Worm (Caenorhabditis elegans): ENCODE measurements around the gene F37C12.18.

The F37C12.18 gene

DNA sequence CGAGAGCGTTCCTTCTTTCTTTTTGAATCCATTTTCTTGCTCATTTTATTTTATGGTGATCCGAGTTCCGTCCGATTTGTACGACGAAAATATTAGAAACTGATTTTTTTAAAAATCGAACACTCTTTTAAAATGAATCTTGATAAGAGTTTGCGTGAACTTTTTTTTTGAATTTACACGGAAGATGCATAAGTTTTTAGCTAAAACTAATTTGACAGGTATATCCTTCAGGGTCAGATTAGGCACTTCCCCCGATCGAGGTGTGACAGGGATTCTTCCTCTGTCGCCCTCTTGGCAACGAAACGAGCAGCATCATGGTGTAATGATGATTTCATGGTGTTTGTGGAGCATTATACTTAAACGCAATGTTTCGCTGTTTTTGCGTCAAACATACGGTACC, at the start of gene F37C12.18:
F37C12.18 (minus strand) TSS at position 101 of the 400 bp plus-strand sequence.
- TF ChIP-seq lin-39 (tag; optimal IDR thresholded peaks at IDR 0.05) (no peak), Y55F3AM.14 (GFP tag; optimal IDR thresholded peaks at IDR 0.05) (no peak), skn-1 (tag; optimal IDR thresholded peaks at IDR 0.05) (no peak), elt-3 (tag; optimal IDR thresholded peaks at IDR 0.05) (no peak), nhr-77 (tag; optimal IDR thresholded peaks at IDR 0.05) (no peak), nhr-23 (tag; optimal IDR thresholded peaks at IDR 0.05) (no peak), nhr-11 (tag; optimal IDR thresholded peaks at IDR 0.05) (no peak), blmp-1 (tag; optimal IDR thresholded peaks at IDR 0.05; ENCODE audit: insufficient read depth) (no peak), nhr-6 (tag; optimal IDR thresholded peaks at IDR 0.05) (no peak), aly-2 (tag; optimal IDR thresholded peaks at IDR 0.05) (no peak), nhr-129 (tag; optimal IDR thresholded peaks at IDR 0.05) (no peak)

DNA sequence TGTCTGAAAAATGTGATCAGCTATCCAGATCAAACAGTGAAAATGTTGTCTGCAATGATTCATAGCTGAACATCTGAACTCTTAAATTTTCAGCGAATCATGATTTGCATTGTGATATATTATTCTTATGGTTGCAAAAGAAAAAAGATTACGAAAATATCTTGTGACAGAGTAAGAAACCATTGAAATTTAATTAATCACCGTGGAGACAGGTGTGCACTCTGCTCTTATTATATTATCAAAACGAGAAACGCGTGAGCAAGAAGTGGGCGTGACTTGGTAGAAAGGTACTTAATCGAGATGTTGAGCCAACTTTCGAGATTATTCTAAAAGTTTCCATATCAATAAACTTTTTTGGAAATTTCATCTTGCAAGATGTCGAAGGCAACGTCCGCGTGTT, 47.8 kb upstream of the F37C12.18 start, which contains the start of gene osm-10:
osm-10 (plus strand) TSS at position 293 of the 400 bp plus-strand sequence.
- no peak for TF ChIP-seq Y55F3AM.14 (GFP tag; optimal IDR thresholded peaks at IDR 0.05)
- no peak for TF ChIP-seq snpc-4 (tag; optimal IDR thresholded peaks at IDR 0.05)
- TF ChIP-seq mbf-1 (tag; optimal IDR thresholded peaks at IDR 0.05): no peak
- TF ChIP-seq nhr-6 (tag; optimal IDR thresholded peaks at IDR 0.05): no peak
- no peak for TF ChIP-seq blmp-1 (tag; optimal IDR thresholded peaks at IDR 0.05; ENCODE audit: insufficient read depth)
- TF ChIP-seq crh-2 (tag; optimal IDR thresholded peaks at IDR 0.05): no peak
- no peak for TF ChIP-seq unc-39 (tag; optimal IDR thresholded peaks at IDR 0.05)
- TF ChIP-seq ztf-11 (tag; optimal IDR thresholded peaks at IDR 0.05): no peak
- no peak for TF ChIP-seq egl-27 (tag; optimal IDR thresholded peaks at IDR 0.05)
- no peak for TF ChIP-seq lin-39 (tag; optimal IDR thresholded peaks at IDR 0.05)
- TF ChIP-seq R02D3.7 (tag; optimal IDR thresholded peaks at IDR 0.05): no peak
- no peak for TF ChIP-seq sma-3 (GFP tag; optimal IDR thresholded peaks at IDR 0.05)
- TF ChIP-seq ceh-16 (tag; optimal IDR thresholded peaks at IDR 0.05): no peak
- TF ChIP-seq unc-62 (GFP tag; optimal IDR thresholded peaks at IDR 0.05): no peak
- no peak for TF ChIP-seq alr-1 (tag; optimal IDR thresholded peaks at IDR 0.05)
- no peak for TF ChIP-seq ztf-1 (GFP tag; conservative IDR thresholded peaks at IDR 0.05)
- no peak for TF ChIP-seq ceh-82 (tag; optimal IDR thresholded peaks at IDR 0.05)
- TF ChIP-seq fos-1 (tag; optimal IDR thresholded peaks at IDR 0.05): no peak

DNA sequence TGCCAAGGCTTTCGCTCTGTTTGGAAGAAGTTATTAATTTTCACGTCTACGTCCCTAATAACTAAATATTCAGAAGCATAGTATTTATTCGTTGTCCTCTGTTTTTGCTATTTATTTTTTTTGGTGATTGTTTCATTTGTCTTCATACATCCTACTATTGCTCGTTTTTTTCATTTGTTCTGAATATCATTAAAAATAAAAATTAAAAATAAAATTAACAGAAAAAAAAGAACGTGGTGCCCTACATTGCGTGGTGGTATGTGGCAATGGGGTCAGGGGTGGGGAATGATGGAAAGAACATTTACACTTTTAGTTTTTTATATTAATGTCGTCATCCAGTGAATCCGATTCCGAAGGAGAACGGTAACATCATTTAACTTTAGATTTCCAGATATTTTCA, 45.8 kb upstream of the F37C12.18 start, which contains the start of gene ztf-31:
ztf-31 (plus strand) TSS at position 301 of the 400 bp plus-strand sequence.
- no peak for TF ChIP-seq dmd-4 (tag; optimal IDR thresholded peaks at IDR 0.05)
- TF ChIP-seq sma-9 (GFP tag; optimal IDR thresholded peaks at IDR 0.05): no peak
- no peak for TF ChIP-seq sma-9 (tag; optimal IDR thresholded peaks at IDR 0.05)
- TF ChIP-seq mab-5 (tag; optimal IDR thresholded peaks at IDR 0.05): no peak
- no peak for TF ChIP-seq nhr-10 (tag; optimal IDR thresholded peaks at IDR 0.05)
- TF ChIP-seq egl-27 (tag; optimal IDR thresholded peaks at IDR 0.05): no peak
- TF ChIP-seq lsy-2 (tag; optimal IDR thresholded peaks at IDR 0.05): no peak
- no peak for TF ChIP-seq mbf-1 (tag; optimal IDR thresholded peaks at IDR 0.05)

DNA sequence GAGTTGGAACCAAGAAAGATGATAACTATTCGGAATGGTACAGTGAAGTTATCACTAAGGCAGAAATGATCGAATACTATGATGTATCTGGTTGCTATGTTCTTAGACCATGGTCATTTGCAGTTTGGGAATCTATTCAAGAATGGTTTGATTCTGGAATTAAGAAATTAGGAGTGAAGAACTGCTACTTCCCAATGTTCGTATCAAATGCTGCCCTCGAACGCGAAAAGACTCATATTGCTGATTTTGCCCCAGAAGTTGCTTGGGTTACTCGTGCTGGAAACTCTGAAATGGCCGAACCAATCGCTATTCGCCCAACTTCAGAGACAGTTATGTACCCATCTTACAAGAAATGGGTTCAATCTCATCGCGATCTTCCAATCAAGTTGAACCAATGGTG, 44.2 kb upstream of the F37C12.18 start:
- no peak for TF ChIP-seq ztf-1 (GFP tag; conservative IDR thresholded peaks at IDR 0.05)
- TF ChIP-seq skn-1 (tag; optimal IDR thresholded peaks at IDR 0.05): no peak
- no peak for TF ChIP-seq sma-9 (GFP tag; optimal IDR thresholded peaks at IDR 0.05)
- TF ChIP-seq sma-9 (tag; optimal IDR thresholded peaks at IDR 0.05): no peak
- TF ChIP-seq Y55F3AM.14 (GFP tag; optimal IDR thresholded peaks at IDR 0.05): no peak
- no peak for TF ChIP-seq peb-1 (tag; optimal IDR thresholded peaks at IDR 0.05)
- TF ChIP-seq nhr-10 (tag; optimal IDR thresholded peaks at IDR 0.05): no peak
- no peak for TF ChIP-seq elt-1 (tag; optimal IDR thresholded peaks at IDR 0.05)
- no peak for TF ChIP-seq ceh-82 (tag; optimal IDR thresholded peaks at IDR 0.05)
- no peak for TF ChIP-seq zag-1 (tag; optimal IDR thresholded peaks at IDR 0.05)

DNA sequence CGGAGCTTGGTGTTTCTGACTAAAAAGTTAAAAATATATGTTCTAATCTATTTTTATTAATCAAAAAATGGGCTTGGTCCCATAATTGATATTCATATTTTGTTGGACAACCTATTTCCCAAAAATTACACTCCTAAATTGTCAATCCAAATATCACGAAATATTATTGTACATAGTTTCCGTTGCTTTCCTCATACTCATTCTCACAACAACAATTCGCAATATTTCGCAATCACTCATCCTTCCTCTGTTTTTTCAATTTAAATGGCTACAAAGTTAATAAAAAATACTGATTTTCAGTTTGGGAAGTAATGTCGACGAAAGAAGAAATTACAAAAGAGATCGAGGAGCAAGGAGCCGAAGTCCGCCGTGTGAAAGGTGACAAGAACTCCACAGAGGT, 43.5 kb upstream of the F37C12.18 start, which contains the start of gene pars-1:
pars-1 (plus strand) TSS at position 301 of the 400 bp plus-strand sequence.
- TF ChIP-seq nhr-129 (tag; optimal IDR thresholded peaks at IDR 0.05): peak; percentile 22
- TF ChIP-seq ZK546.5 (tag; optimal IDR thresholded peaks at IDR 0.05): no peak
- TF ChIP-seq gmeb-1 (tag; optimal IDR thresholded peaks at IDR 0.05): no peak
